Fruit fly (Drosophila melanogaster) whole organism, embryonic: ENCODE results near the gene mal.
A peak's percentile ranks its signal among the peaks of the same experiment; 100 is the strongest.

ENCODE experiments used
- Antp ChIP-seq: fragments of 200-800 bp; sonication (Bioruptor generic); optimal IDR thresholded peaks from 3 replicates; lab custom pipeline; 2016; ENCODE audit warnings: missing biosample characterization, missing genetic modification characterization
- B-H1 ChIP-seq: fragments of 200-800 bp; sonication (Bioruptor generic); IDR thresholded peaks from 3 replicates; pipeline ENCODE4 v1.3.6; 2022; ENCODE audit warnings: missing biosample characterization, missing genetic modification characterization
- CG10209 ChIP-seq: fragments of 200-800 bp; sonication (Bioruptor generic); optimal IDR thresholded peaks from 3 replicates; lab custom pipeline; 2017; ENCODE audit warnings: missing biosample characterization, mild to moderate bottlenecking, missing genetic modification characterization, missing genetic modification reagents
- CG10543 ChIP-seq: fragments of 200-800 bp; sonication (Bioruptor generic); optimal IDR thresholded peaks from 3 replicates; lab custom pipeline; 2017; ENCODE audit warnings: missing biosample characterization, mild to moderate bottlenecking, missing genetic modification characterization, moderate library complexity
- CG12659 ChIP-seq: fragments of 200-800 bp; sonication (Bioruptor generic); optimal IDR thresholded peaks from 3 replicates; lab custom pipeline; 2017; ENCODE audit warnings: mild to moderate bottlenecking, missing biosample characterization, missing genetic modification reagents, missing genetic modification characterization
- CG13296 ChIP-seq: fragments of 200-800 bp; sonication (Bioruptor generic); optimal IDR thresholded peaks from 3 replicates; lab custom pipeline; 2018; ENCODE audit warnings: missing biosample characterization, mild to moderate bottlenecking, missing genetic modification characterization
- CG13775 ChIP-seq: fragments of 200-800 bp; sonication (Bioruptor generic); optimal IDR thresholded peaks from 3 replicates; lab custom pipeline; 2017; ENCODE audit warnings: missing biosample characterization, mild to moderate bottlenecking, missing genetic modification characterization
- CG13894 ChIP-seq: fragments of 200-800 bp; sonication (Bioruptor generic); optimal IDR thresholded peaks from 3 replicates; lab custom pipeline; 2018; ENCODE audit warnings: missing biosample characterization, mild to moderate bottlenecking, missing genetic modification characterization, moderate library complexity
- CG14014 ChIP-seq: fragments of 200-800 bp; sonication (Bioruptor generic); IDR thresholded peaks from 2 replicates; pipeline ENCODE4 v1.3.6; 2022; ENCODE audit warnings: missing biosample characterization, missing genetic modification characterization
- CG14710 ChIP-seq: fragments of 200-800 bp; sonication (Bioruptor generic); optimal IDR thresholded peaks from 3 replicates; lab custom pipeline; 2019; ENCODE audit warnings: missing biosample characterization, mild to moderate bottlenecking, missing genetic modification characterization, moderate library complexity
- CG15011 ChIP-seq: fragments of 200-800 bp; sonication (Bioruptor generic); optimal IDR thresholded peaks from 3 replicates; lab custom pipeline; 2018; ENCODE audit warnings: missing biosample characterization, mild to moderate bottlenecking, missing genetic modification characterization
- CG15073 ChIP-seq: fragments of 200-800 bp; sonication (Bioruptor generic); optimal IDR thresholded peaks from 2 replicates; lab custom pipeline; 2016; ENCODE audit warnings: missing biosample characterization, missing genetic modification characterization
- CG17359 ChIP-seq: fragments of 200-800 bp; sonication (Bioruptor generic); optimal IDR thresholded peaks from 3 replicates; lab custom pipeline; 2018; ENCODE audit warnings: missing biosample characterization, mild to moderate bottlenecking, missing genetic modification characterization, moderate library complexity
- CG18599 ChIP-seq: fragments of 200-800 bp; sonication (Bioruptor generic); optimal IDR thresholded peaks from 3 replicates; lab custom pipeline; 2017; ENCODE audit warnings: missing biosample characterization, missing genetic modification characterization, mild to moderate bottlenecking, moderate library complexity, missing genetic modification reagents
- CG3407 ChIP-seq: fragments of 200-800 bp; sonication (Bioruptor generic); optimal IDR thresholded peaks from 2 replicates; lab custom pipeline; 2018; ENCODE audit warnings: missing biosample characterization, mild to moderate bottlenecking, missing genetic modification characterization
- CG6272 ChIP-seq: fragments of 200-800 bp; sonication (Bioruptor generic); IDR thresholded peaks from 2 replicates; pipeline ENCODE4 v1.3.6; 2022; ENCODE audit warnings: missing biosample characterization, missing genetic modification characterization
- CG7556 ChIP-seq: fragments of 200-800 bp; sonication (Bioruptor generic); optimal IDR thresholded peaks from 2 replicates; lab custom pipeline; 2017; ENCODE audit warnings: missing biosample characterization, mild to moderate bottlenecking, missing genetic modification characterization
- CG7963 ChIP-seq: fragments of 200-800 bp; sonication (Bioruptor generic); IDR thresholded peaks from 3 replicates; pipeline ENCODE4 v1.3.6; 2022; ENCODE audit warnings: missing biosample characterization, missing genetic modification characterization; ENCODE audit not compliant: partially characterized antibody
- CG9817 ChIP-seq: fragments of 200-800 bp; sonication (Bioruptor generic); optimal IDR thresholded peaks from 2 replicates; lab custom pipeline; 2018; ENCODE audit warnings: missing biosample characterization, mild to moderate bottlenecking, missing genetic modification characterization, moderate library complexity
- CoRest ChIP-seq: fragments of 200-800 bp; sonication (Bioruptor generic); optimal IDR thresholded peaks from 3 replicates; lab custom pipeline; 2018; ENCODE audit warnings: missing biosample characterization, mild to moderate bottlenecking, missing genetic modification characterization, moderate library complexity
- Dek ChIP-seq: fragments of 200-800 bp; sonication (Bioruptor generic); optimal IDR thresholded peaks from 3 replicates; lab custom pipeline; 2019; ENCODE audit warnings: missing biosample characterization, mild to moderate bottlenecking, missing genetic modification characterization, moderate library complexity
- Fer1 ChIP-seq: fragments of 200-800 bp; sonication (Bioruptor generic); optimal IDR thresholded peaks from 2 replicates; lab custom pipeline; 2017; ENCODE audit warnings: missing biosample characterization, mild to moderate bottlenecking, missing genetic modification characterization
- Gug ChIP-seq: fragments of 200-800 bp; sonication (Bioruptor generic); IDR thresholded peaks from 4 replicates; pipeline ENCODE4 v1.3.6; 2022; ENCODE audit warnings: missing biosample characterization, missing genetic modification characterization
- HHEX ChIP-seq: fragments of 200-800 bp; sonication (Bioruptor generic); optimal IDR thresholded peaks from 3 replicates; lab custom pipeline; 2017; ENCODE audit warnings: missing biosample characterization, mild to moderate bottlenecking, missing genetic modification characterization, missing genetic modification reagents
- HmgZ ChIP-seq: fragments of 200-800 bp; sonication (Bioruptor generic); optimal IDR thresholded peaks from 2 replicates; lab custom pipeline; 2018; ENCODE audit warnings: missing biosample characterization, mild to moderate bottlenecking, missing genetic modification characterization
- Lhr ChIP-seq: fragments of 200-800 bp; sonication (Bioruptor generic); optimal IDR thresholded peaks from 3 replicates; lab custom pipeline; 2017; ENCODE audit warnings: mild to moderate bottlenecking, missing biosample characterization, missing genetic modification reagents, missing genetic modification characterization
- NfI ChIP-seq: fragments of 200-800 bp; sonication (Bioruptor generic); optimal IDR thresholded peaks from 3 replicates; lab custom pipeline; 2018; ENCODE audit warnings: missing biosample characterization, mild to moderate bottlenecking, missing genetic modification characterization, moderate library complexity
- Opbp ChIP-seq: fragments of 200-800 bp; sonication (Bioruptor generic); IDR thresholded peaks from 3 replicates; pipeline ENCODE4 v1.3.6; 2022; ENCODE audit warnings: missing biosample characterization, missing genetic modification characterization; ENCODE audit not compliant: partially characterized antibody
- PHDP ChIP-seq: fragments of 200-800 bp; sonication (Bioruptor generic); optimal IDR thresholded peaks from 3 replicates; lab custom pipeline; 2018; ENCODE audit warnings: missing biosample characterization, mild to moderate bottlenecking, missing genetic modification characterization, moderate library complexity
- Sox100B ChIP-seq: fragments of 200-800 bp; sonication (Bioruptor generic); optimal IDR thresholded peaks from 3 replicates; lab custom pipeline; 2018; ENCODE audit warnings: missing biosample characterization, mild to moderate bottlenecking, missing genetic modification characterization
- abd-A ChIP-seq: fragments of 200-800 bp; sonication (Bioruptor generic); optimal IDR thresholded peaks from 3 replicates; lab custom pipeline; 2019; ENCODE audit warnings: missing biosample characterization, mild to moderate bottlenecking, missing genetic modification characterization, moderate library complexity
- ato ChIP-seq: fragments of 200-800 bp; sonication (Bioruptor generic); IDR thresholded peaks from 2 replicates; pipeline ENCODE4 v1.3.6; 2022; ENCODE audit warnings: missing biosample characterization, missing genetic modification characterization; ENCODE audit not compliant: partially characterized antibody
- bab2 ChIP-seq: fragments of 200-800 bp; sonication (Bioruptor generic); optimal IDR thresholded peaks from 2 replicates; lab custom pipeline; 2016; ENCODE audit warnings: missing biosample characterization, missing genetic modification characterization
- cas ChIP-seq: fragments of 200-800 bp; sonication (Bioruptor generic); IDR thresholded peaks from 2 replicates; pipeline ENCODE4 v1.3.6; 2022; ENCODE audit warnings: missing biosample characterization, missing genetic modification characterization
- cwo ChIP-seq: fragments of 200-800 bp; sonication (Bioruptor generic); optimal IDR thresholded peaks from 3 replicates; lab custom pipeline; 2017; ENCODE audit warnings: missing biosample characterization, missing genetic modification characterization, mild to moderate bottlenecking, moderate library complexity, missing genetic modification reagents
- dpn ChIP-seq, 2 experiments: fragments of 200-800 bp; sonication (Bioruptor generic); optimal IDR thresholded peaks; 3 replicates each; lab custom pipeline; 2016; ENCODE audit warnings: missing biosample characterization in 2 of 2, missing genetic modification characterization in 2 of 2
- dysf ChIP-seq: fragments of 200-800 bp; sonication (Bioruptor generic); IDR thresholded peaks from 3 replicates; pipeline ENCODE4 v1.3.6; 2022; ENCODE audit warnings: missing biosample characterization, missing genetic modification characterization
- exex ChIP-seq: fragments of 200-800 bp; sonication (Bioruptor generic); optimal IDR thresholded peaks from 4 replicates; lab custom pipeline; 2018; ENCODE audit warnings: missing biosample characterization, mild to moderate bottlenecking, missing genetic modification characterization, moderate library complexity
- gce ChIP-seq: fragments of 200-800 bp; sonication (Bioruptor generic); IDR thresholded peaks from 3 replicates; pipeline ENCODE4 v1.3.6; 2022; ENCODE audit warnings: missing biosample characterization, missing genetic modification characterization
- grau ChIP-seq: fragments of 200-800 bp; optimal IDR thresholded peaks from 3 replicates; lab custom pipeline; 2019; ENCODE audit warnings: missing biosample characterization, mild to moderate bottlenecking, missing genetic modification characterization, moderate library complexity
- gro ChIP-seq: fragments of 200-800 bp; sonication (Bioruptor generic); optimal IDR thresholded peaks from 2 replicates; lab custom pipeline; 2016; ENCODE audit warnings: missing biosample characterization, missing genetic modification characterization
- jumu ChIP-seq: fragments of 200-800 bp; sonication (Bioruptor generic); optimal IDR thresholded peaks from 3 replicates; lab custom pipeline; 2016; ENCODE audit warnings: missing biosample characterization, missing genetic modification characterization
- lmd ChIP-seq: fragments of 200-800 bp; sonication (Bioruptor generic); IDR thresholded peaks from 2 replicates; pipeline ENCODE4 v1.3.6; 2022; ENCODE audit warnings: missing biosample characterization, missing genetic modification characterization
- onecut ChIP-seq: fragments of 200-800 bp; sonication (Bioruptor generic); IDR thresholded peaks from 2 replicates; pipeline ENCODE4 v1.3.6; 2022; ENCODE audit warnings: missing biosample characterization, missing genetic modification characterization
- org-1 ChIP-seq: fragments of 200-800 bp; sonication (Bioruptor generic); optimal IDR thresholded peaks from 2 replicates; lab custom pipeline; 2017; ENCODE audit warnings: missing biosample characterization, missing genetic modification characterization
- row ChIP-seq: fragments of 200-800 bp; sonication (Bioruptor generic); IDR thresholded peaks from 3 replicates; pipeline ENCODE4 v1.3.6; 2022; ENCODE audit warnings: missing biosample characterization, missing genetic modification characterization
- schlank ChIP-seq: fragments of 200-800 bp; sonication (Bioruptor generic); optimal IDR thresholded peaks from 2 replicates; lab custom pipeline; 2018; ENCODE audit warnings: missing biosample characterization, mild to moderate bottlenecking, missing genetic modification characterization
- sens ChIP-seq: fragments of 200-800 bp; sonication (Bioruptor generic); peaks from one replicate; lab custom pipeline; 2016; ENCODE audit warnings: missing biosample characterization, missing genetic modification characterization
- sisA ChIP-seq: fragments of 200-800 bp; sonication (Bioruptor generic); IDR thresholded peaks from 2 replicates; pipeline ENCODE4 v1.3.6; 2022; ENCODE audit warnings: missing biosample characterization, missing genetic modification characterization
- tin ChIP-seq: fragments of 200-800 bp; sonication (Bioruptor generic); optimal IDR thresholded peaks from 3 replicates; lab custom pipeline; 2016; ENCODE audit warnings: missing biosample characterization, missing genetic modification characterization

Gene mal

DNA sequence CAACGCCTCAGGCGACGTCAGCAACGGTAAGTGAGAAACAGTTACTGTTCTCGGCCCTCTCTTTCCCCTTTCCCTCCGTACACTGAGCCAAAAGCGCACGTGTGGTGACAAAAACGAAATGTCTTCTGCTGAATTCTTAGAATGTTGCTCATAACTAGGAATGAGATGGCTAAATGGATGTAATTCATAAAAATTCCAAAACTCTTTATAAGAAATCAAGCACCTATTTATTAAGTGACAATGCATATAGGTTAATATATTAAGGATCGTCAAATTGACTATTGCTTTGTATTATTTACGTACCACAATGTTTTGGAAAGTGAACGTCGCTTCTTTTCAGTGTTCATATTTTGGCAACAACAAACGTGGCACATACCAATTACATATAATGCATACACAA is 5.1 kb downstream of the mal start (continued):
- TF ChIP-seq CG13296 (GFP tag; lab: Kevin White, UChicago) (peak; percentile 45), Opbp (GFP tag; lab: Robert Waterston, UW) (no peak), CG12659 (GFP tag; lab: Kevin White, UChicago) (peak; percentile 17), CG14710 (tag; lab: Kevin White, UChicago) (no peak), Lhr (GFP tag; lab: Kevin White, UChicago) (no peak), cas (GFP tag; lab: Robert Waterston, UW) (no peak), CG18599 (peak; percentile 77), Fer1 (GFP tag; lab: Kevin White, UChicago) (peak; percentile 51), Dek (peak; percentile 45), dysf (GFP tag; lab: Robert Waterston, UW) (peak; percentile 38; the same call in 1 of the 3 replicates), CG7963 (GFP tag; lab: Robert Waterston, UW) (no peak), CG9817 (tag; lab: Kevin White, UChicago) (peak; percentile 40), org-1 (GFP tag; lab: Kevin White, UChicago) (peak; percentile 23), CG13775 (GFP tag; lab: Kevin White, UChicago) (peak; percentile 13), gce (GFP tag; lab: Robert Waterston, UW) (no peak), CG3407 (GFP tag; lab: Kevin White, UChicago) (no peak), PHDP (tag; lab: Kevin White, UChicago) (peak; percentile 33), grau (tag; lab: Kevin White, UChicago) (peak; percentile 44), CG13894 (peak; percentile 30), cwo (GFP tag; lab: Kevin White, UChicago) (peak; percentile 39), sisA (GFP tag; lab: Robert Waterston, UW) (0 out of 2 replicates have a peak, but pooled peaks have one; percentile 22), sens (GFP tag; lab: Kevin White, UChicago) (peak; percentile 58), onecut (GFP tag; lab: Robert Waterston, UW) (no peak), CG10543 (GFP tag; lab: Kevin White, UChicago) (peak; percentile 64), B-H1 (GFP tag; lab: Robert Waterston, UW) (no peak), Gug (GFP tag; lab: Robert Waterston, UW) (0 out of 4 replicates have a peak, but pooled peaks have one; percentile 16), Antp (peak; percentile 23), exex (tag; lab: Kevin White, UChicago) (no peak), row (peak; percentile 53; the same call in 2 of the 3 replicates), CG14014 (0 out of 2 replicates have a peak, but pooled peaks have one; percentile 16), CG6272 (GFP tag; lab: Robert Waterston, UW) (no peak), ato (GFP tag; lab: Robert Waterston, UW) (no peak), lmd (peak; percentile 45; the same call in 1 of the 2 replicates), bab2 (GFP tag; lab: Kevin White, UChicago) (peak; percentile 10), dpn (GFP tag; optimal IDR thresholded peaks at IDR 0.05; lab: Kevin White, UChicago) (peak; percentile 8 to 26), schlank (tag; lab: Kevin White, UChicago) (peak; percentile 5), CG10209 (GFP tag; lab: Kevin White, UChicago) (peak; percentile 3), abd-A (tag; lab: Kevin White, UChicago) (peak; percentile 53), CG15011 (GFP tag; lab: Kevin White, UChicago) (no peak), jumu (GFP tag; lab: Kevin White, UChicago) (no peak), HHEX (peak; percentile 23), CoRest (tag; lab: Kevin White, UChicago) (peak; percentile 33), gro (GFP tag; lab: Kevin White, UChicago) (peak; percentile 5), Sox100B (GFP tag; lab: Kevin White, UChicago) (no peak), NfI (GFP tag; lab: Kevin White, UChicago) (peak; percentile 56), CG17359 (peak; percentile 13), CG7556 (GFP tag; lab: Kevin White, UChicago) (peak; percentile 59), CG15073 (GFP tag; lab: Kevin White, UChicago) (no peak), HmgZ (peak; percentile 43), tin (no peak)
